Worm (Caenorhabditis elegans): ENCODE data around the gene eef-1A.1.

- no peak for TF ChIP-seq hmbx-1 (tag; optimal IDR thresholded peaks at IDR 0.05)
- no peak for TF ChIP-seq scrt-1 (GFP tag; IDR thresholded peaks at IDR 0.05)
- no peak for TF ChIP-seq ama-1 (optimal IDR thresholded peaks at IDR 0.05)
- no peak for TF ChIP-seq F13C5.2 (tag; optimal IDR thresholded peaks at IDR 0.05)
- no peak for TF ChIP-seq pes-1 (GFP tag; IDR thresholded peaks at IDR 0.05)
- TF ChIP-seq ceh-36 (tag; optimal IDR thresholded peaks at IDR 0.05): no peak
These were observed 9.5 kb downstream of the eef-1A.1 start, which contains the start of the genes rpn-6.1 and F57B9.1 for ce11 chrIII:6961937-6962504.

Data from whole organism, early embryonic.